Worm (Caenorhabditis elegans) whole organism, young adult: ENCODE measurements around the gene C14B1.8.

Experiments
- B0019.2 ChIP-seq: fragments of 200-800 bp; sonication (Bioruptor generic); conservative IDR thresholded peaks from 2 replicates; pipeline ENCODE4 v1.3.6; 2022; ENCODE audit warnings: missing genetic modification reagents, missing genetic modification characterization, missing compliant biosample characterization
- B0261.1 ChIP-seq: sonication (generic microtip); optimal IDR thresholded peaks from 2 replicates; lab custom pipeline; 2016; ENCODE audit warnings: mild to moderate bottlenecking, missing genetic modification characterization, moderate library complexity, missing compliant biosample characterization
- F33H1.4 ChIP-seq: fragments of 200-800 bp; sonication (Bioruptor generic); IDR thresholded peaks from 2 replicates; pipeline ENCODE4 v1.3.6; 2022; ENCODE audit warnings: missing genetic modification reagents, missing genetic modification characterization, missing compliant biosample characterization
- F37B4.10 ChIP-seq: fragments of 200-800 bp; sonication (Bioruptor generic); IDR thresholded peaks from 2 replicates; pipeline ENCODE4 v1.3.6; 2022; ENCODE audit warnings: missing genetic modification characterization, missing compliant biosample characterization
- F39B2.1 ChIP-seq: fragments of 200-800 bp; sonication (Bioruptor generic); IDR thresholded peaks from 2 replicates; pipeline ENCODE4 v1.3.6; 2022; ENCODE audit warnings: missing genetic modification reagents, missing genetic modification characterization, missing compliant biosample characterization
- F49E8.2 ChIP-seq: sonication (generic microtip); optimal IDR thresholded peaks from 3 replicates; lab custom pipeline; 2017; ENCODE audit warnings: missing genetic modification characterization, mild to moderate bottlenecking, missing compliant biosample characterization, antibody characterized with exemption, moderate library complexity; ENCODE audit not compliant: insufficient read depth
- F57A8.1 ChIP-seq: fragments of 200-800 bp; sonication (Bioruptor generic); optimal IDR thresholded peaks from 2 replicates; lab custom pipeline; 2018; ENCODE audit warnings: mild to moderate bottlenecking, missing genetic modification characterization, moderate library complexity, missing compliant biosample characterization
- T07F8.4 ChIP-seq: sonication (generic microtip); optimal IDR thresholded peaks from 2 replicates; lab custom pipeline; 2016; ENCODE audit warnings: mild to moderate bottlenecking, missing genetic modification characterization, moderate library complexity, missing compliant biosample characterization
- aptf-2 ChIP-seq: fragments of 200-800 bp; sonication (Bioruptor generic); conservative IDR thresholded peaks from 2 replicates; pipeline ENCODE4 v1.3.6; 2022; ENCODE audit warnings: missing genetic modification reagents, missing genetic modification characterization, missing compliant biosample characterization
- aptf-3 ChIP-seq: fragments of 200-800 bp; sonication (Bioruptor generic); IDR thresholded peaks from 2 replicates; pipeline ENCODE4 v1.3.6; 2022; ENCODE audit warnings: missing genetic modification characterization, missing compliant biosample characterization
- athp-1 ChIP-seq: sonication (generic microtip); optimal IDR thresholded peaks from 2 replicates; lab custom pipeline; 2017; ENCODE audit warnings: mild to moderate bottlenecking, missing genetic modification characterization, missing compliant biosample characterization
- attf-5 ChIP-seq: fragments of 200-800 bp; sonication (Bioruptor generic); optimal IDR thresholded peaks from 2 replicates; lab custom pipeline; 2018; ENCODE audit warnings: mild to moderate bottlenecking, missing genetic modification characterization, missing compliant biosample characterization
- attf-6 ChIP-seq: fragments of 200-800 bp; sonication (Bioruptor generic); IDR thresholded peaks from 2 replicates; pipeline ENCODE4 v1.3.6; 2022; ENCODE audit warnings: missing genetic modification reagents, missing genetic modification characterization, missing compliant biosample characterization
- bed-2 ChIP-seq: fragments of 200-800 bp; sonication (Bioruptor generic); IDR thresholded peaks from 2 replicates; pipeline ENCODE4 v1.3.6; 2022; ENCODE audit warnings: missing genetic modification reagents, missing genetic modification characterization, missing compliant biosample characterization
- cebp-1 ChIP-seq, 2 experiments: fragments of 200-800 bp in 1 of 2; sonication (Bioruptor generic) in 1 of 2; sonication (generic microtip) in 1 of 2; IDR thresholded peaks in 1 of 2; optimal IDR thresholded peaks in 1 of 2; 2 replicates each; pipeline versions ENCODE4 v1.3.6 to Lab custom; 2017 to 2022; ENCODE audit warnings: missing compliant biosample characterization in 2 of 2, missing genetic modification characterization in 2 of 2, mild to moderate bottlenecking in 1 of 2, missing genetic modification reagents in 1 of 2, moderate library complexity in 1 of 2
- ceh-100 ChIP-seq: fragments of 200-800 bp; sonication (Bioruptor generic); IDR thresholded peaks from 2 replicates; pipeline ENCODE4 v1.3.6; 2022; ENCODE audit warnings: missing genetic modification reagents, missing genetic modification characterization, missing compliant biosample characterization
- ceh-27 ChIP-seq: fragments of 200-800 bp; sonication (Bioruptor generic); optimal IDR thresholded peaks from 2 replicates; lab custom pipeline; 2018; ENCODE audit warnings: mild to moderate bottlenecking, missing genetic modification characterization, moderate library complexity, missing compliant biosample characterization
- ceh-40 ChIP-seq: fragments of 200-800 bp; sonication (Bioruptor generic); IDR thresholded peaks from 2 replicates; pipeline ENCODE4 v1.3.6; 2022; ENCODE audit warnings: missing genetic modification characterization, missing compliant biosample characterization
- ceh-58 ChIP-seq: fragments of 200-800 bp; sonication (Bioruptor generic); IDR thresholded peaks from 2 replicates; pipeline ENCODE4 v1.3.6; 2022; ENCODE audit warnings: missing genetic modification characterization, missing compliant biosample characterization
- efl-1 ChIP-seq: fragments of 150-350 bp; optimal IDR thresholded peaks from 2 replicates; lab custom pipeline; 2014; ENCODE audit warnings: missing biosample characterization, missing genetic modification reagents, missing genetic modification characterization
- egl-18 ChIP-seq: fragments of 200-800 bp; sonication (Bioruptor generic); IDR thresholded peaks from 2 replicates; pipeline ENCODE4 v1.3.6; 2022; ENCODE audit warnings: missing genetic modification reagents, missing genetic modification characterization, missing compliant biosample characterization
- ekl-4 ChIP-seq: fragments of 200-800 bp; sonication (Bioruptor generic); IDR thresholded peaks from 2 replicates; pipeline ENCODE4 v1.3.6; 2022; ENCODE audit warnings: missing genetic modification reagents, missing genetic modification characterization, missing compliant biosample characterization
- fkh-3 ChIP-seq: sonication (generic microtip); optimal IDR thresholded peaks from 2 replicates; lab custom pipeline; 2016; ENCODE audit warnings: mild to moderate bottlenecking, missing genetic modification characterization, missing compliant biosample characterization
- lag-1 ChIP-seq: fragments of 200-800 bp; sonication (Bioruptor generic); IDR thresholded peaks from 2 replicates; pipeline ENCODE4 v1.3.6; 2022; ENCODE audit warnings: missing genetic modification reagents, missing genetic modification characterization, missing compliant biosample characterization
- let-607 ChIP-seq, 2 experiments: fragments of 200-800 bp in 1 of 2; sonication (Bioruptor generic) in 1 of 2; sonication (generic microtip) in 1 of 2; optimal IDR thresholded peaks; 2 replicates each; lab custom pipeline; 2016 to 2018; ENCODE audit warnings: mild to moderate bottlenecking in 2 of 2, missing compliant biosample characterization in 2 of 2, missing genetic modification characterization in 2 of 2, moderate library complexity in 2 of 2, missing genotype in 1 of 2
- lin-40 ChIP-seq: sonication (generic microtip); optimal IDR thresholded peaks from 2 replicates; lab custom pipeline; 2016; ENCODE audit warnings: missing genetic modification characterization, mild to moderate bottlenecking, missing compliant biosample characterization, missing genotype, missing genetic modification reagents
- lin-54 ChIP-seq: fragments of 200-800 bp; sonication (Bioruptor generic); optimal IDR thresholded peaks from 2 replicates; lab custom pipeline; 2018; ENCODE audit warnings: mild to moderate bottlenecking, missing genetic modification characterization, missing compliant biosample characterization
- madf-10 ChIP-seq: sonication (generic microtip); optimal IDR thresholded peaks from 2 replicates; lab custom pipeline; 2016; ENCODE audit warnings: mild to moderate bottlenecking, missing genetic modification characterization, missing compliant biosample characterization
- madf-3 ChIP-seq: fragments of 200-800 bp; sonication (Bioruptor generic); IDR thresholded peaks from 2 replicates; pipeline ENCODE4 v1.3.6; 2022; ENCODE audit warnings: missing genetic modification reagents, missing genetic modification characterization, missing compliant biosample characterization
- mcd-1 ChIP-seq: fragments of 200-800 bp; sonication (Bioruptor generic); IDR thresholded peaks from 2 replicates; pipeline ENCODE4 v1.3.6; 2022; ENCODE audit warnings: missing genetic modification reagents, missing genetic modification characterization, missing compliant biosample characterization
- mel-28 ChIP-seq: sonication (generic microtip); optimal IDR thresholded peaks from 2 replicates; lab custom pipeline; 2016; ENCODE audit warnings: borderline replicate concordance, mild to moderate bottlenecking, missing genetic modification characterization, missing compliant biosample characterization
- mes-4 ChIP-seq: sonication (generic microtip); optimal IDR thresholded peaks from 2 replicates; lab custom pipeline; 2016; ENCODE audit warnings: missing genotype, missing genetic modification characterization, missing compliant biosample characterization
- nfyb-1 ChIP-seq: fragments of 200-800 bp; sonication (Bioruptor generic); IDR thresholded peaks from 2 replicates; pipeline ENCODE4 v1.3.6; 2022; ENCODE audit warnings: missing genetic modification reagents, missing genetic modification characterization, missing compliant biosample characterization
- nhr-80 ChIP-seq: sonication (generic microtip); optimal IDR thresholded peaks from 2 replicates; lab custom pipeline; 2016; ENCODE audit warnings: missing genetic modification characterization, missing compliant biosample characterization
- nhr-90 ChIP-seq: sonication (generic microtip); optimal IDR thresholded peaks from 2 replicates; lab custom pipeline; 2016; ENCODE audit warnings: missing genotype, mild to moderate bottlenecking, missing genetic modification characterization, missing compliant biosample characterization
- rec-8 ChIP-seq, 2 experiments: sonication (generic microtip); optimal IDR thresholded peaks; 2 replicates each; lab custom pipeline; 2016; ENCODE audit warnings: mild to moderate bottlenecking in 2 of 2, missing genetic modification characterization in 2 of 2, missing genetic modification reagents in 2 of 2, missing genotype in 2 of 2, missing biosample characterization in 1 of 2, missing compliant biosample characterization in 1 of 2, moderate library complexity in 1 of 2
- snpc-3.4 ChIP-seq: sonication (generic microtip); optimal IDR thresholded peaks from 2 replicates; lab custom pipeline; 2017; ENCODE audit warnings: missing genetic modification characterization, mild to moderate bottlenecking, missing compliant biosample characterization, antibody characterized with exemption, moderate library complexity, missing genotype, missing genetic modification reagents
- snpc-4 ChIP-seq, 5 experiments: fragments of 150-350 bp in 1 of 5; sonication (generic microtip) in 4 of 5; optimal IDR thresholded peaks; 2 replicates each; lab custom pipeline; 2014 to 2018; ENCODE audit warnings: missing genetic modification characterization in 5 of 5, missing biosample characterization in 3 of 5, antibody characterized with exemption in 2 of 5, mild to moderate bottlenecking in 2 of 5, missing compliant biosample characterization in 2 of 5, missing genotype in 2 of 5, moderate library complexity in 2 of 5, missing genetic modification reagents in 1 of 5
- tbx-9 ChIP-seq: sonication (generic microtip); optimal IDR thresholded peaks from 2 replicates; lab custom pipeline; 2016; ENCODE audit warnings: borderline replicate concordance, missing genetic modification characterization, inconsistent platforms, missing compliant biosample characterization
- unc-62 ChIP-seq: fragments of 150-350 bp; optimal IDR thresholded peaks from 2 replicates; lab custom pipeline; 2014; ENCODE audit warnings: missing biosample characterization, missing genetic modification reagents, missing genetic modification characterization
- ztf-18 ChIP-seq: sonication (generic microtip); optimal IDR thresholded peaks from 2 replicates; lab custom pipeline; 2016; ENCODE audit warnings: missing genotype, mild to moderate bottlenecking, missing genetic modification characterization, missing compliant biosample characterization
- ztf-22 ChIP-seq: fragments of 200-800 bp; sonication (Bioruptor generic); optimal IDR thresholded peaks from 2 replicates; lab custom pipeline; 2018; ENCODE audit warnings: mild to moderate bottlenecking, missing genetic modification characterization, moderate library complexity, missing compliant biosample characterization
- ztf-25 ChIP-seq: fragments of 200-800 bp; sonication (Bioruptor generic); IDR thresholded peaks from 2 replicates; pipeline ENCODE4 v1.3.6; 2022; ENCODE audit warnings: missing genetic modification reagents, missing genetic modification characterization, missing compliant biosample characterization
- ztf-26 ChIP-seq: sonication (generic microtip); optimal IDR thresholded peaks from 2 replicates; lab custom pipeline; 2017; ENCODE audit warnings: missing genetic modification characterization, missing compliant biosample characterization

The C14B1.8 gene

ce11 chrIII:3701411-3702310, 17.8 kb downstream of the C14B1.8 start, which contains the start of the genes pdi-1 and C14B1.2 (continued):
- TF ChIP-seq egl-18 (GFP tag; lab: Robert Waterston, UW) (no peak), F57A8.1 (no peak), mes-4 (tag; lab: Kevin White, UChicago) (no peak), rec-8 (tag; optimal IDR thresholded peaks at IDR 0.05; lab: Kevin White, UChicago) (no peak), efl-1 (GFP tag; lab: Kevin White, UChicago) (no peak), B0261.1 (tag; lab: Kevin White, UChicago) (no peak), ceh-100 (GFP tag; lab: Robert Waterston, UW) (no peak; the same call in 1 of the 2 replicates), T07F8.4 (tag; lab: Kevin White, UChicago) (no peak), ztf-26 (tag; lab: Kevin White, UChicago) (peak; percentile 52), bed-2 (no peak), F37B4.10 (GFP tag; lab: Robert Waterston, UW) (0 out of 2 replicates have a peak, but pooled peaks have one; percentile 22), ztf-25 (GFP tag; lab: Robert Waterston, UW) (no peak), let-607 (tag; optimal IDR thresholded peaks at IDR 0.05; lab: Kevin White, UChicago) (peak; percentile 99), nfyb-1 (GFP tag; lab: Robert Waterston, UW) (0 out of 2 replicates have a peak, but pooled peaks have one; percentile 58), snpc-3.4 (tag; lab: Kevin White, UChicago) (no peak), ztf-22 (no peak), madf-10 (tag; lab: Kevin White, UChicago) (peak; percentile 44), F33H1.4 (peak; percentile 56), attf-5 (GFP tag; lab: Kevin White, UChicago) (peak; percentile 84), lin-40 (peak; percentile 51), nhr-90 (peak; percentile 45), ztf-18 (tag; lab: Kevin White, UChicago) (peak; percentile 79), nhr-80 (peak; percentile 91), ceh-40 (GFP tag; lab: Robert Waterston, UW) (no peak), ceh-58 (GFP tag; lab: Robert Waterston, UW) (no peak), B0019.2 (GFP tag; lab: Robert Waterston, UW) (no peak), F49E8.2 (tag; lab: Kevin White, UChicago) (no peak), aptf-2 (no peak), attf-6 (GFP tag; lab: Robert Waterston, UW) (0 out of 2 replicates have a peak, but pooled peaks have one; percentile 12)

DNA sequence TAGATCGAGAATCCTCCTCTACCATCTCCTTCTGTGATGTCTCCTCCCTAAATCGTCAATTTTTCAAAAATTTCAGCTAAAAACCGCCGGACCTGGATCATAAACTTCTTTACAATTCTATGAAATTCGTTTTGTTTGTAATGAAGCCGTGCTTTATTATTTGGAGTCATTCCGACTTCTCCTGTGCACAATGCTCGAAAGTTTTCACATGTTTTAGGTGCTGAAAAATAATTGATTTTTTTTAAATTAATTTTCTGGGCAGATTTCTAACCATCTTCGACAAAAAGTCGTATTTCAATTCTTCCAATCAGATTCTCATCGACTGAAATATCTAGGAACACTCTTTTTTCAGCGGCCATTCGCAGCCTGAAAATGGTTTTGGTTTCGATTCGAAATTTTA, 20.2 kb downstream of the C14B1.8 start, which contains the start of gene cyn-9:
Gene cyn-9 (minus strand): TSS at position 366 of the 400 bp plus-strand sequence.
- no peak for TF ChIP-seq tbx-9 (tag; lab: Kevin White, UChicago)
- TF ChIP-seq ekl-4 (GFP tag; lab: Robert Waterston, UW): peak; percentile 56; the same call in 1 of the 2 replicates
- no peak for TF ChIP-seq ceh-27 (GFP tag; lab: Kevin White, UChicago)
- no peak for TF ChIP-seq mes-4 (tag; lab: Kevin White, UChicago)
- no peak for TF ChIP-seq aptf-3 (GFP tag; lab: Robert Waterston, UW)
- no peak for TF ChIP-seq aptf-2
- no peak for TF ChIP-seq mel-28 (tag; lab: Kevin White, UChicago)
- no peak for TF ChIP-seq attf-5 (GFP tag; lab: Kevin White, UChicago)
- no peak for TF ChIP-seq lag-1 (GFP tag; lab: Robert Waterston, UW)
- no peak for TF ChIP-seq madf-10 (tag; lab: Kevin White, UChicago)
- TF ChIP-seq unc-62 (GFP tag; lab: Kevin White, UChicago): no peak
- peak; percentile 33 for TF ChIP-seq athp-1
- TF ChIP-seq F37B4.10 (GFP tag; lab: Robert Waterston, UW): no peak
- no peak for TF ChIP-seq mcd-1 (GFP tag; lab: Robert Waterston, UW)
- TF ChIP-seq nfyb-1 (GFP tag; lab: Robert Waterston, UW): no peak
- TF ChIP-seq fkh-3 (tag; lab: Kevin White, UChicago): no peak
- 0 out of 2 replicates have a peak, but pooled peaks have one; percentile 21 for TF ChIP-seq F39B2.1 (GFP tag; lab: Robert Waterston, UW)
- TF ChIP-seq snpc-4 (GFP tag; optimal IDR thresholded peaks at IDR 0.05; lab: Kevin White, UChicago): no peak
- no peak for TF ChIP-seq snpc-4 (tag; optimal IDR thresholded peaks at IDR 0.05; lab: Kevin White, UChicago)
- peak; percentile 32 for TF ChIP-seq lin-54 (GFP tag; lab: Kevin White, UChicago)
- no peak for TF ChIP-seq cebp-1 (GFP tag; IDR thresholded peaks at IDR 0.05; lab: Robert Waterston, UW)
- peak; percentile 3 for TF ChIP-seq cebp-1 (tag; optimal IDR thresholded peaks at IDR 0.05; lab: Kevin White, UChicago)
- no peak for TF ChIP-seq madf-3 (GFP tag; lab: Robert Waterston, UW)
